Fruit fly (Drosophila melanogaster): Measurements from ENCODE around the gene CG31533.
A peak's percentile ranks its signal among the peaks of the same experiment; 100 is the strongest.

CG31533 gene

dm6 chr3R:14125479-14126121 is 31.6 kb downstream of the CG31533 start, which contains the start of the genes 140up and Polr2B (continued):
- TF ChIP-seq CG12942 (GFP tag; optimal IDR thresholded peaks at IDR 0.05), result peak; percentile 94
- TF ChIP-seq dmrt99B (tag; optimal IDR thresholded peaks at IDR 0.05), result peak; percentile 90
- TF ChIP-seq jigr1 (GFP tag; IDR thresholded peaks at IDR 0.05), result peak; percentile 80; the same call in 2 of the 3 replicates
- TF ChIP-seq btn (GFP tag; optimal IDR thresholded peaks at IDR 0.05), result peak; percentile 20
- TF ChIP-seq ttk (GFP tag; IDR thresholded peaks at IDR 0.05), result peak; percentile 89
- peak; percentile 97 for TF ChIP-seq CG9932 (GFP tag; IDR thresholded peaks at IDR 0.05)
- TF ChIP-seq dmrt11E (tag; optimal IDR thresholded peaks at IDR 0.05), result peak; percentile 92
- peak; percentile 76 for TF ChIP-seq CG2116 (GFP tag; optimal IDR thresholded peaks at IDR 0.05)
- TF ChIP-seq so (GFP tag; IDR thresholded peaks at IDR 0.05), result peak; percentile 90
- peak; percentile 92 for TF ChIP-seq caup (GFP tag; optimal IDR thresholded peaks at IDR 0.05; ENCODE audit: severe bottlenecking)
- peak; percentile 86 for TF ChIP-seq CG14667 (GFP tag; IDR thresholded peaks at IDR 0.05)
- peak; percentile 88 for TF ChIP-seq CG4730 (GFP tag; IDR thresholded peaks at IDR 0.05)
- peak; percentile 27 for TF ChIP-seq BEAF-32 (GFP tag; optimal IDR thresholded peaks at IDR 0.05)
- peak; percentile 78 for TF ChIP-seq cas (GFP tag; IDR thresholded peaks at IDR 0.05)
- TF ChIP-seq Med (GFP tag), result peak; percentile 96
- peak; percentile 94 for TF ChIP-seq CG4424 (GFP tag; optimal IDR thresholded peaks at IDR 0.05)
- no peak for TF ChIP-seq Vsx1 (GFP tag; optimal IDR thresholded peaks at IDR 0.05)
- TF ChIP-seq Deaf1 (tag; optimal IDR thresholded peaks at IDR 0.05), result peak; percentile 72
- peak; percentile 95 for TF ChIP-seq PHDP (tag; optimal IDR thresholded peaks at IDR 0.05)
- TF ChIP-seq Sox100B (GFP tag; optimal IDR thresholded peaks at IDR 0.05), result peak; percentile 93
- TF ChIP-seq CG6689 (GFP tag; IDR thresholded peaks at IDR 0.05), result peak; percentile 95
- TF ChIP-seq zen2 (GFP tag; IDR thresholded peaks at IDR 0.05; ENCODE audit: partially characterized antibody), result no peak
- peak; percentile 89 for TF ChIP-seq lbe (GFP tag; optimal IDR thresholded peaks at IDR 0.05)
- peak; percentile 95 for TF ChIP-seq CG14710 (tag; optimal IDR thresholded peaks at IDR 0.05)
- TF ChIP-seq eyg (GFP tag; optimal IDR thresholded peaks at IDR 0.05), result peak; percentile 38
- peak; percentile 60 to 76 for TF ChIP-seq chif (GFP tag; optimal IDR thresholded peaks at IDR 0.05)
- TF ChIP-seq CG2202 (tag; optimal IDR thresholded peaks at IDR 0.05), result peak; percentile 82
- TF ChIP-seq Eip74EF (GFP tag; optimal IDR thresholded peaks at IDR 0.05), result no peak
- TF ChIP-seq Hmr (GFP tag; optimal IDR thresholded peaks at IDR 0.05), result peak; percentile 94
- TF ChIP-seq Ravus (GFP tag; IDR thresholded peaks at IDR 0.05), result peak; percentile 80
- peak; percentile 78 for TF ChIP-seq chn (GFP tag; optimal IDR thresholded peaks at IDR 0.05)
- peak; percentile 95 for TF ChIP-seq sens (GFP tag)
- TF ChIP-seq ato (GFP tag; IDR thresholded peaks at IDR 0.05; ENCODE audit: partially characterized antibody), result no peak
- peak; percentile 97 for TF ChIP-seq Hr3 (GFP tag; optimal IDR thresholded peaks at IDR 0.05)
- TF ChIP-seq E2f2 (GFP tag; IDR thresholded peaks at IDR 0.05), result peak; percentile 70
- no peak for TF ChIP-seq Hr39 (optimal IDR thresholded peaks at IDR 0.05)
- TF ChIP-seq Xrp1 (GFP tag; IDR thresholded peaks at IDR 0.05), result peak; percentile 97
- TF ChIP-seq fu2 (GFP tag; optimal IDR thresholded peaks at IDR 0.05), result peak; percentile 73
- TF ChIP-seq Hand (GFP tag; optimal IDR thresholded peaks at IDR 0.05), result peak; percentile 72
- peak; percentile 80 for TF ChIP-seq odd (GFP tag; optimal IDR thresholded peaks at IDR 0.05)
- TF ChIP-seq CG2712 (tag; optimal IDR thresholded peaks at IDR 0.05), result peak; percentile 96
- TF ChIP-seq pb (GFP tag; optimal IDR thresholded peaks at IDR 0.05), result peak; percentile 42
- no peak for TF ChIP-seq Hey (tag; optimal IDR thresholded peaks at IDR 0.05)
- 0 out of 4 replicates have a peak, but pooled peaks have one; percentile 27 for TF ChIP-seq Dll (GFP tag; IDR thresholded peaks at IDR 0.05; ENCODE audit: partially characterized antibody)
- TF ChIP-seq Fer2 (tag; optimal IDR thresholded peaks at IDR 0.05), result peak; percentile 92
- TF ChIP-seq CG8359 (GFP tag; optimal IDR thresholded peaks at IDR 0.05; ENCODE audit: borderline replicate concordance), result peak; percentile 66
- no peak for TF ChIP-seq fd64A (GFP tag; optimal IDR thresholded peaks at IDR 0.05)
- peak; percentile 90 for TF ChIP-seq Fer1 (GFP tag; optimal IDR thresholded peaks at IDR 0.05)
- no peak for TF ChIP-seq mld (GFP tag; IDR thresholded peaks at IDR 0.05; ENCODE audit: partially characterized antibody)

All from whole organism, embryonic.